Fruit fly (Drosophila melanogaster) whole organism, embryonic: Measurements from ENCODE around the gene CG31680.

ENCODE experiments used
- Bdp1 ChIP-seq: fragments of 200-800 bp; sonication (Bioruptor generic); optimal IDR thresholded peaks from 3 replicates; lab custom pipeline; 2016; ENCODE audit warnings: missing biosample characterization, missing genetic modification characterization
- C15 ChIP-seq: fragments of 200-800 bp; sonication (Bioruptor generic); IDR thresholded peaks from 3 replicates; pipeline ENCODE4 v1.3.6; 2022; ENCODE audit warnings: missing biosample characterization, missing genetic modification characterization
- CG10147 ChIP-seq: fragments of 200-800 bp; sonication (Bioruptor generic); optimal IDR thresholded peaks from 2 replicates; lab custom pipeline; 2019; ENCODE audit warnings: missing biosample characterization, mild to moderate bottlenecking, missing genetic modification characterization, moderate library complexity
- CG1024 ChIP-seq: fragments of 200-800 bp; sonication (Bioruptor generic); IDR thresholded peaks from 2 replicates; pipeline ENCODE4 v1.3.6; 2022; ENCODE audit warnings: missing biosample characterization, missing genetic modification characterization
- CG11247 ChIP-seq: fragments of 200-800 bp; sonication (Bioruptor generic); IDR thresholded peaks from 2 replicates; pipeline ENCODE4 v1.3.6; 2022; ENCODE audit warnings: missing biosample characterization, missing genetic modification characterization
- CG11456 ChIP-seq: fragments of 200-800 bp; sonication (Bioruptor generic); IDR thresholded peaks from 3 replicates; pipeline ENCODE4 v1.3.6; 2022; ENCODE audit warnings: missing biosample characterization, missing genetic modification characterization
- CG12219 ChIP-seq: fragments of 200-800 bp; sonication (Bioruptor generic); optimal IDR thresholded peaks from 3 replicates; lab custom pipeline; 2018; ENCODE audit warnings: missing biosample characterization, mild to moderate bottlenecking, missing genetic modification characterization
- CG12659 ChIP-seq: fragments of 200-800 bp; sonication (Bioruptor generic); optimal IDR thresholded peaks from 3 replicates; lab custom pipeline; 2017; ENCODE audit warnings: mild to moderate bottlenecking, missing biosample characterization, missing genetic modification reagents, missing genetic modification characterization
- CG12744 ChIP-seq: fragments of 200-800 bp; sonication (Bioruptor generic); optimal IDR thresholded peaks from 2 replicates; lab custom pipeline; 2016; ENCODE audit warnings: missing biosample characterization, missing genetic modification characterization
- CG14860 ChIP-seq: fragments of 200-800 bp; sonication (Bioruptor generic); IDR thresholded peaks from 3 replicates; pipeline ENCODE4 v1.3.6; 2022; ENCODE audit warnings: missing biosample characterization, missing genetic modification characterization; ENCODE audit not compliant: partially characterized antibody
- CG15479 ChIP-seq: fragments of 200-800 bp; sonication (Bioruptor generic); optimal IDR thresholded peaks from 3 replicates; lab custom pipeline; 2019; ENCODE audit warnings: missing biosample characterization, mild to moderate bottlenecking, missing genetic modification characterization, moderate library complexity
- CG1647 ChIP-seq: fragments of 200-800 bp; sonication (Bioruptor generic); optimal IDR thresholded peaks from 3 replicates; lab custom pipeline; 2016; ENCODE audit warnings: missing biosample characterization, missing genetic modification characterization
- CG17829 ChIP-seq: fragments of 200-800 bp; optimal IDR thresholded peaks from 2 replicates; lab custom pipeline; 2019; ENCODE audit warnings: missing biosample characterization, mild to moderate bottlenecking, missing genetic modification characterization, moderate library complexity
- CG17912 ChIP-seq: fragments of 200-800 bp; sonication (Bioruptor generic); optimal IDR thresholded peaks from 2 replicates; lab custom pipeline; 2018; ENCODE audit warnings: missing biosample characterization, mild to moderate bottlenecking, missing genetic modification characterization
- CG18619 ChIP-seq: fragments of 200-800 bp; sonication (Bioruptor generic); optimal IDR thresholded peaks from 3 replicates; lab custom pipeline; 2017; ENCODE audit warnings: missing biosample characterization, mild to moderate bottlenecking, missing genetic modification characterization
- CG30431 ChIP-seq: fragments of 200-800 bp; sonication (Bioruptor generic); optimal IDR thresholded peaks from 2 replicates; lab custom pipeline; 2017; ENCODE audit warnings: missing biosample characterization, missing genetic modification characterization
- CG31388 ChIP-seq: fragments of 200-800 bp; sonication (Bioruptor generic); optimal IDR thresholded peaks from 2 replicates; lab custom pipeline; 2016; ENCODE audit warnings: missing biosample characterization, missing genetic modification characterization
- CG4328 ChIP-seq: fragments of 200-800 bp; sonication (Bioruptor generic); optimal IDR thresholded peaks from 3 replicates; lab custom pipeline; 2017; ENCODE audit warnings: missing biosample characterization, missing genetic modification reagents, missing genetic modification characterization
- CG6272 ChIP-seq: fragments of 200-800 bp; sonication (Bioruptor generic); IDR thresholded peaks from 2 replicates; pipeline ENCODE4 v1.3.6; 2022; ENCODE audit warnings: missing biosample characterization, missing genetic modification characterization
- CG7928 ChIP-seq: fragments of 200-800 bp; sonication (Bioruptor generic); optimal IDR thresholded peaks from 2 replicates; lab custom pipeline; 2017; ENCODE audit warnings: missing biosample characterization, mild to moderate bottlenecking, missing genetic modification characterization
- CG8478 ChIP-seq: fragments of >200 bp; optimal IDR thresholded peaks from 2 replicates; lab custom pipeline; 2018
- Dip3 ChIP-seq: fragments of 200-800 bp; sonication (Bioruptor generic); optimal IDR thresholded peaks from 3 replicates; lab custom pipeline; 2016; ENCODE audit warnings: missing biosample characterization, missing genetic modification characterization
- Fer2 ChIP-seq: fragments of 200-800 bp; sonication (Bioruptor generic); optimal IDR thresholded peaks from 2 replicates; lab custom pipeline; 2018; ENCODE audit warnings: missing biosample characterization, mild to moderate bottlenecking, missing genetic modification characterization, moderate library complexity
- Hr3 ChIP-seq: fragments of 200-800 bp; sonication (Bioruptor generic); optimal IDR thresholded peaks from 3 replicates; lab custom pipeline; 2016; ENCODE audit warnings: missing biosample characterization, missing genetic modification characterization
- Hr39 ChIP-seq: fragments of >200 bp; optimal IDR thresholded peaks from 2 replicates; lab custom pipeline; 2017
- Hr78 ChIP-seq, 2 experiments: fragments of 200-800 bp in 1 of 2; fragments of >200 bp in 1 of 2; sonication (Bioruptor generic) in 1 of 2; optimal IDR thresholded peaks; 2 replicates each; lab custom pipeline; 2017 to 2019; ENCODE audit warnings: missing biosample characterization in 2 of 2, missing genetic modification characterization in 2 of 2, mild to moderate bottlenecking in 1 of 2, moderate library complexity in 1 of 2
- Neu2 ChIP-seq: fragments of 200-800 bp; sonication (Bioruptor generic); optimal IDR thresholded peaks from 3 replicates; lab custom pipeline; 2016; ENCODE audit warnings: missing biosample characterization, missing genetic modification characterization, borderline replicate concordance
- Oli ChIP-seq: fragments of 200-800 bp; sonication (Bioruptor generic); optimal IDR thresholded peaks from 2 replicates; lab custom pipeline; 2018; ENCODE audit warnings: missing biosample characterization, mild to moderate bottlenecking, missing genetic modification characterization, moderate library complexity
- PHDP ChIP-seq: fragments of 200-800 bp; sonication (Bioruptor generic); optimal IDR thresholded peaks from 3 replicates; lab custom pipeline; 2018; ENCODE audit warnings: missing biosample characterization, mild to moderate bottlenecking, missing genetic modification characterization, moderate library complexity
- Scr ChIP-seq: fragments of 200-800 bp; sonication (Bioruptor generic); IDR thresholded peaks from 2 replicates; pipeline ENCODE4 v1.3.6; 2022; ENCODE audit warnings: missing biosample characterization, missing genetic modification characterization; ENCODE audit not compliant: partially characterized antibody
- bbx ChIP-seq: fragments of 200-800 bp; sonication (Bioruptor generic); IDR thresholded peaks from 2 replicates; pipeline ENCODE4 v1.3.6; 2022; ENCODE audit warnings: missing biosample characterization, missing genetic modification characterization; ENCODE audit not compliant: partially characterized antibody
- bigmax ChIP-seq: fragments of 200-800 bp; sonication (Bioruptor generic); optimal IDR thresholded peaks from 2 replicates; lab custom pipeline; 2018; ENCODE audit warnings: missing biosample characterization, mild to moderate bottlenecking, missing genetic modification characterization
- cas ChIP-seq: fragments of 200-800 bp; sonication (Bioruptor generic); IDR thresholded peaks from 2 replicates; pipeline ENCODE4 v1.3.6; 2022; ENCODE audit warnings: missing biosample characterization, missing genetic modification characterization
- cato ChIP-seq: fragments of 200-800 bp; sonication (Bioruptor generic); optimal IDR thresholded peaks from 2 replicates; lab custom pipeline; 2016; ENCODE audit warnings: missing biosample characterization, missing genetic modification characterization, borderline replicate concordance
- dati ChIP-seq: fragments of 200-800 bp; sonication (Bioruptor generic); IDR thresholded peaks from 2 replicates; pipeline ENCODE4 v1.3.6; 2022; ENCODE audit warnings: missing biosample characterization, missing genetic modification characterization
- dimm ChIP-seq: fragments of 200-800 bp; sonication (Bioruptor generic); IDR thresholded peaks from 2 replicates; pipeline ENCODE4 v1.3.6; 2022; ENCODE audit warnings: missing biosample characterization, missing genetic modification characterization
- ewg ChIP-seq: fragments of 200-800 bp; sonication (Bioruptor generic); optimal IDR thresholded peaks from 3 replicates; lab custom pipeline; 2017; ENCODE audit warnings: mild to moderate bottlenecking, missing biosample characterization, missing genetic modification reagents, missing genetic modification characterization
- gcm2 ChIP-seq: fragments of 200-800 bp; sonication (Bioruptor generic); optimal IDR thresholded peaks from 2 replicates; lab custom pipeline; 2016; ENCODE audit warnings: missing biosample characterization, missing genetic modification characterization
- gfzf ChIP-seq: fragments of 200-800 bp; sonication (Bioruptor generic); optimal IDR thresholded peaks from 2 replicates; lab custom pipeline; 2016; ENCODE audit warnings: missing biosample characterization, mild to moderate bottlenecking, missing genetic modification characterization, moderate library complexity
- gsb-n ChIP-seq: fragments of 200-800 bp; sonication (Bioruptor generic); optimal IDR thresholded peaks from 3 replicates; lab custom pipeline; 2018; ENCODE audit warnings: missing biosample characterization, mild to moderate bottlenecking, missing genetic modification characterization
- her ChIP-seq: fragments of 200-800 bp; sonication (Bioruptor generic); optimal IDR thresholded peaks from 2 replicates; lab custom pipeline; 2016; ENCODE audit warnings: missing biosample characterization, missing genetic modification characterization
- hth ChIP-seq: fragments of >200 bp; optimal IDR thresholded peaks from 2 replicates; lab custom pipeline; 2017; ENCODE audit warnings: inconsistent platforms
- jing ChIP-seq: fragments of 200-800 bp; sonication (Bioruptor generic); optimal IDR thresholded peaks from 2 replicates; lab custom pipeline; 2018; ENCODE audit warnings: missing biosample characterization, mild to moderate bottlenecking, missing genetic modification characterization
- lbe ChIP-seq: fragments of 200-800 bp; sonication (Bioruptor generic); optimal IDR thresholded peaks from 2 replicates; lab custom pipeline; 2016; ENCODE audit warnings: missing biosample characterization, mild to moderate bottlenecking, missing genetic modification characterization
- mld ChIP-seq: fragments of 200-800 bp; sonication (Bioruptor generic); IDR thresholded peaks from 3 replicates; pipeline ENCODE4 v1.3.6; 2022; ENCODE audit warnings: missing biosample characterization, missing genetic modification characterization; ENCODE audit not compliant: partially characterized antibody
- prd ChIP-seq, 3 experiments: fragments of >200 bp in 2 of 3; fragments of 200-800 bp in 1 of 3; sonication (Bioruptor generic) in 1 of 3; optimal IDR thresholded peaks in 2 of 3; IDR thresholded peaks in 1 of 3; 2 replicates in 2 of 3; 3 replicates in 1 of 3; pipeline versions ENCODE4 v1.3.6 to Lab custom; 2017 to 2022; ENCODE audit warnings: missing biosample characterization in 1 of 3, missing genetic modification characterization in 1 of 3
- psq ChIP-seq: fragments of 200-800 bp; sonication (Bioruptor generic); optimal IDR thresholded peaks from 2 replicates; lab custom pipeline; 2017; ENCODE audit warnings: missing biosample characterization, missing genetic modification characterization
- pum ChIP-seq: fragments of 200-800 bp; sonication (Bioruptor generic); optimal IDR thresholded peaks from 2 replicates; lab custom pipeline; 2016; ENCODE audit warnings: missing biosample characterization, missing genetic modification characterization
- sisA ChIP-seq: fragments of 200-800 bp; sonication (Bioruptor generic); IDR thresholded peaks from 2 replicates; pipeline ENCODE4 v1.3.6; 2022; ENCODE audit warnings: missing biosample characterization, missing genetic modification characterization
- ssp ChIP-seq: fragments of 200-800 bp; sonication (Bioruptor generic); IDR thresholded peaks from 2 replicates; pipeline ENCODE4 v1.3.6; 2022; ENCODE audit warnings: missing biosample characterization, missing genetic modification characterization
- sug ChIP-seq: fragments of 200-800 bp; optimal IDR thresholded peaks from 2 replicates; lab custom pipeline; 2019; ENCODE audit warnings: missing biosample characterization, mild to moderate bottlenecking, missing genetic modification characterization, moderate library complexity
- toy ChIP-seq: fragments of 200-800 bp; sonication (Bioruptor generic); IDR thresholded peaks from 2 replicates; pipeline ENCODE4 v1.3.6; 2022; ENCODE audit warnings: missing biosample characterization, missing genetic modification characterization

CG31680 gene

DNA sequence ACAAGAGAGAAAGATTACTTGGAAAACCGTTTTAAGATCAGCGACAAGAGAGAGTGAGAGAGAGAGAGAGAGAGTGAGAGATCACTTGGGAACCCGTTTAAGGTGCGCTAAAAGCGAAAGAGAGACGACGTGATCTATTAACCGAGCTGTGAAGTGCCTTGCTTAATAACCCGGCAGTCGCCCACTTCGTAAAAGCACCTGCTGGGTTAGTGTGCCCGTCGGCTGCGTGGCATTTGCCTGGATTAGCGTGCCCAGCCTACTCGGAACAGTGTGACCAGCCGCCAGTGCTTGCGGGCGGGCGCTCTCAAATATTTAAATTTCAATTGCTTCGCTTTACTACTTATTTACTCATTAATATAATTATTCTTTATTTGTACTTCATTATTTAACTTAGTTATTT lies 1.5 kb upstream of the CG31680 start (continued):
- TF ChIP-seq gcm2 (no peak), CG10147 (GFP tag; lab: Kevin White, UChicago) (no peak), dimm (GFP tag; lab: Robert Waterston, UW) (no peak), Hr3 (GFP tag; lab: Kevin White, UChicago) (no peak), jing (GFP tag; lab: Kevin White, UChicago) (no peak), CG12659 (peak; percentile 33), CG4328 (no peak), CG15479 (GFP tag; lab: Kevin White, UChicago) (no peak), ewg (GFP tag; lab: Kevin White, UChicago) (no peak), Neu2 (GFP tag; lab: Kevin White, UChicago) (no peak), CG11247 (no peak), bigmax (GFP tag; lab: Kevin White, UChicago) (no peak), Bdp1 (GFP tag; lab: Kevin White, UChicago) (no peak), hth (no peak), toy (GFP tag; lab: Robert Waterston, UW) (no peak), CG11456 (GFP tag; lab: Robert Waterston, UW) (no peak), CG12219 (no peak), her (GFP tag; lab: Kevin White, UChicago) (no peak), cas (no peak), mld (peak; percentile 44; the same call in 1 of the 3 replicates), bbx (GFP tag; lab: Robert Waterston, UW) (peak; percentile 49), cato (GFP tag; lab: Kevin White, UChicago) (no peak), gfzf (GFP tag; lab: Kevin White, UChicago) (peak; percentile 90), C15 (GFP tag; lab: Robert Waterston, UW) (no peak), gsb-n (tag; lab: Kevin White, UChicago) (no peak), lbe (GFP tag; lab: Kevin White, UChicago) (no peak), prd (optimal IDR thresholded peaks at IDR 0.05; lab: Kevin White, UChicago) (no peak), prd (GFP tag; IDR thresholded peaks at IDR 0.05; lab: Robert Waterston, UW) (no peak), CG1647 (no peak), dati (GFP tag; lab: Robert Waterston, UW) (no peak), Hr78 (GFP tag; optimal IDR thresholded peaks at IDR 0.05; lab: Kevin White, UChicago) (no peak), sisA (GFP tag; lab: Robert Waterston, UW) (no peak), CG6272 (GFP tag; lab: Robert Waterston, UW) (no peak), CG14860 (GFP tag; lab: Robert Waterston, UW) (no peak), CG30431 (GFP tag; lab: Kevin White, UChicago) (no peak), CG12744 (GFP tag; lab: Kevin White, UChicago) (no peak), sug (no peak), Fer2 (no peak), pum (GFP tag; lab: Kevin White, UChicago) (no peak), CG1024 (GFP tag; lab: Robert Waterston, UW) (no peak), Oli (tag; lab: Kevin White, UChicago) (no peak), CG7928 (GFP tag; lab: Kevin White, UChicago) (no peak), ssp (GFP tag; lab: Robert Waterston, UW) (no peak), CG18619 (no peak), CG17829 (tag; lab: Kevin White, UChicago) (no peak), CG17912 (no peak), CG8478 (lab: Kevin White, UChicago) (no peak), PHDP (tag; lab: Kevin White, UChicago) (no peak), CG31388 (GFP tag; lab: Kevin White, UChicago) (no peak), psq (no peak), Scr (GFP tag; lab: Robert Waterston, UW) (peak; percentile 25; the same call in 1 of the 2 replicates), Dip3 (GFP tag; lab: Kevin White, UChicago) (no peak), Hr39 (lab: Kevin White, UChicago) (no peak)
